Fruit fly (Drosophila melanogaster): ENCODE measurements around the gene Sgt.

The Sgt gene

DNA sequence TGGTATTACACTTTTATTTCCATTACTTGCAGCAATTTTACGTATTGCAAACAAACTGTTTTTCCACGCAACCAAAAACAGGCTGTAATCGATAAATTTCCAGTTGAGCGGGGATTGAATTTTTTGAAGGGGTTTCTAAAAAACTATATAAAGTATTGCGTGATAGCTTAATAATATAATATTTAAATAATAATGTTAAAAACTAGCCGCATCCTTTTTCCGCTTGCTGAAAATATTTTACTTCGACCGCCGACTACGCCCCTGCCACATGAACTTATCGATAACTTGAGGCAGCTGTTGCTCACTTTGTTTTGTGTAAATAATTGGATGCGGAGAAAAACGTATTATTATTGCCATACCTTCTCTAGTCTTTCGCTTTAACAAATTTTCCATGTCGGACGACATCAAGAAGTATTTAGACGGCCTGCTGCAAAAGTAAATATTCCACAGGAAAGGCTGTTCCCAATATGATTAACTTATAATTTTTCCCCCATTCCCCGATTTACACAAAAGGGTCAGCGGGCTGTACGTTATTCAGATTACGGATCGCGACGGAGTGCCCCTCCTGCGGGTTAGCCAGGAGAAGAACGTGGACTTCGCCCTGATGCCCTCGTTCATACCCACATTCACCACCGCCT, 9.7 kb downstream of the Sgt start, which contains the start of the genes fws and Lamtor3 (continued):
- TF ChIP-seq prd (optimal IDR thresholded peaks at IDR 0.05) (no peak), prd (GFP tag; IDR thresholded peaks at IDR 0.05) (peak; percentile 100), CG32767 (GFP tag; IDR thresholded peaks at IDR 0.05) (peak; percentile 98), chn (GFP tag; optimal IDR thresholded peaks at IDR 0.05) (peak; percentile 92)

DNA sequence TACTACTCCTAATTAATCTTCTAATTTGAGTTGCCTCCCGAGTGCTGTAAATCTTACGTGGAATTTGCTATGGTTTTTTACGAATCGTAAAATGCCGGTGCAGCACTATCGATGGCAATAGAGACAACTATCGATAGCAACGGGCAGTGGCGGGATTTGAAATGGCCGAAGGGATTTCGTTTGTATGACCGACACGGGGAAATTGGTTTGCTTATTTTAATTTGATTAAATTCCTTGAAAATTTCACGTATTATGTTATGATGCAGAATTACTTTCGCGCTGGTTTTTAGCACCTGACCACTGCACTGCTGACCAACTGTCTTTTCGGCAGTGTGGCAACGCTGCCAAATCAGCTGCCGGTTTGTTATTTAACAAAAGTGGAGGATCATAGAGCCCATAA, 12.8 kb downstream of the Sgt start, which contains the start of the genes GCS2beta and CG5131:
GCS2beta (minus strand) TSS at position 134 of the 400 bp plus-strand sequence.
CG5131 (plus strand) TSS at position 328 of the 400 bp plus-strand sequence.
- peak; percentile 94 for TF ChIP-seq Rx (GFP tag; IDR thresholded peaks at IDR 0.05)
- TF ChIP-seq tup (GFP tag; optimal IDR thresholded peaks at IDR 0.05) = peak; percentile 85
- TF ChIP-seq toy (GFP tag; IDR thresholded peaks at IDR 0.05) = peak; percentile 71; the same call in 1 of the 2 replicates
- TF ChIP-seq CG1792 (GFP tag; optimal IDR thresholded peaks at IDR 0.05) = peak; percentile 93
- TF ChIP-seq Oli (tag; optimal IDR thresholded peaks at IDR 0.05) = peak; percentile 85
- peak; percentile 87 for TF ChIP-seq ham (GFP tag; IDR thresholded peaks at IDR 0.05)
- no peak for TF ChIP-seq abd-A (tag; optimal IDR thresholded peaks at IDR 0.05)
- peak; percentile 51; the same call in 1 of the 2 replicates for TF ChIP-seq CkIIα-i1 (GFP tag; IDR thresholded peaks at IDR 0.05)
- TF ChIP-seq CG15514 (GFP tag; optimal IDR thresholded peaks at IDR 0.05) = peak; percentile 88
- TF ChIP-seq gem (tag; optimal IDR thresholded peaks at IDR 0.05) = peak; percentile 95
- peak; percentile 94 for TF ChIP-seq CG2889 (GFP tag; IDR thresholded peaks at IDR 0.05)
- TF ChIP-seq CG2678 (tag; optimal IDR thresholded peaks at IDR 0.05) = peak; percentile 88
- TF ChIP-seq CG43689 (GFP tag; IDR thresholded peaks at IDR 0.05) = peak; percentile 72
- TF ChIP-seq Dref (GFP tag; IDR thresholded peaks at IDR 0.05) = peak; percentile 86
- TF ChIP-seq org-1 (GFP tag; optimal IDR thresholded peaks at IDR 0.05) = peak; percentile 78
- peak; percentile 72 for TF ChIP-seq CG6654 (GFP tag; optimal IDR thresholded peaks at IDR 0.05)
- peak; percentile 65; the same call in 1 of the 2 replicates for TF ChIP-seq aop (GFP tag; IDR thresholded peaks at IDR 0.05)
- TF ChIP-seq Atf6 (GFP tag; IDR thresholded peaks at IDR 0.05) = peak; percentile 93
- peak in 1 of 2 experiments; percentile 21 for TF ChIP-seq Hr78 (GFP tag; optimal IDR thresholded peaks at IDR 0.05)
- peak; percentile 82 for TF ChIP-seq CG12236 (GFP tag; optimal IDR thresholded peaks at IDR 0.05)
- TF ChIP-seq CG10274 (GFP tag; optimal IDR thresholded peaks at IDR 0.05) = peak; percentile 69
- TF ChIP-seq bowl (GFP tag; IDR thresholded peaks at IDR 0.05) = peak; percentile 71; the same call in 1 of the 2 replicates
- TF ChIP-seq br (optimal IDR thresholded peaks at IDR 0.05) = no peak
- TF ChIP-seq pzg (GFP tag; optimal IDR thresholded peaks at IDR 0.05) = peak; percentile 82
- peak; percentile 97 for TF ChIP-seq shn (GFP tag; optimal IDR thresholded peaks at IDR 0.05)
- peak; percentile 89 for TF ChIP-seq CG18476 (GFP tag; optimal IDR thresholded peaks at IDR 0.05)
- TF ChIP-seq NC2α (GFP tag; optimal IDR thresholded peaks at IDR 0.05) = peak; percentile 88
- peak; percentile 94 for TF ChIP-seq Hr3 (GFP tag; optimal IDR thresholded peaks at IDR 0.05)
- peak in 1 of 3 experiments; percentile 84 for TF ChIP-seq lola (GFP tag; optimal IDR thresholded peaks at IDR 0.05)
- TF ChIP-seq Bdp1 (GFP tag; optimal IDR thresholded peaks at IDR 0.05) = peak; percentile 90
- peak; percentile 97 to 98 for TF ChIP-seq Pdp1 (GFP tag; optimal IDR thresholded peaks at IDR 0.05)
- peak; percentile 90 for TF ChIP-seq Myb (GFP tag; optimal IDR thresholded peaks at IDR 0.05)
- peak in 1 of 2 experiments; percentile 39 for TF ChIP-seq Eip74EF (GFP tag; optimal IDR thresholded peaks at IDR 0.05)
- peak; percentile 92 for TF ChIP-seq grau (tag; optimal IDR thresholded peaks at IDR 0.05)
- no peak for TF ChIP-seq CG1832 (GFP tag; optimal IDR thresholded peaks at IDR 0.05)
- TF ChIP-seq dati (GFP tag; IDR thresholded peaks at IDR 0.05) = peak; percentile 62
- peak; percentile 98 for TF ChIP-seq lilli (GFP tag; optimal IDR thresholded peaks at IDR 0.05)
- peak; percentile 95 for TF ChIP-seq ci (GFP tag; IDR thresholded peaks at IDR 0.05)
- peak; percentile 81 for TF ChIP-seq jigr1 (GFP tag; IDR thresholded peaks at IDR 0.05)
- no peak for TF ChIP-seq ash1 (GFP tag; optimal IDR thresholded peaks at IDR 0.05)
- TF ChIP-seq Taf1 (GFP tag; IDR thresholded peaks at IDR 0.05) = peak; percentile 93
- peak; percentile 88 for TF ChIP-seq inv (GFP tag; IDR thresholded peaks at IDR 0.05; ENCODE audit: partially characterized antibody)
- TF ChIP-seq CG7271 (tag; optimal IDR thresholded peaks at IDR 0.05) = peak; percentile 31
- peak; percentile 23 for TF ChIP-seq cad (GFP tag; optimal IDR thresholded peaks at IDR 0.05)
